Worm (Caenorhabditis elegans): ENCODE data around the gene T24E12.6.

ce11 chrII:3777802-3778201 lies 16.3 kb upstream of the T24E12.6 start:
- no peak for TF ChIP-seq F13C5.2 (tag; optimal IDR thresholded peaks at IDR 0.05)
- TF ChIP-seq ama-1 (optimal IDR thresholded peaks at IDR 0.05): no peak
- TF ChIP-seq tbx-37 (GFP tag; conservative IDR thresholded peaks at IDR 0.05): no peak
- no peak for TF ChIP-seq pes-1 (GFP tag; IDR thresholded peaks at IDR 0.05)
- TF ChIP-seq flt-1 (GFP tag; IDR thresholded peaks at IDR 0.05): no peak
- TF ChIP-seq scrt-1 (GFP tag; IDR thresholded peaks at IDR 0.05): no peak
- TF ChIP-seq ceh-13 (GFP tag; optimal IDR thresholded peaks at IDR 0.05): no peak
- TF ChIP-seq B0310.2 (tag; optimal IDR thresholded peaks at IDR 0.05): no peak
- TF ChIP-seq sea-1 (GFP tag; conservative IDR thresholded peaks at IDR 0.05): no peak
- no peak for TF ChIP-seq tbx-11 (GFP tag; IDR thresholded peaks at IDR 0.05)
- no peak for TF ChIP-seq hmbx-1 (tag; optimal IDR thresholded peaks at IDR 0.05)
